Fruit fly (Drosophila melanogaster): ENCODE results near the gene Taf3.

DNA sequence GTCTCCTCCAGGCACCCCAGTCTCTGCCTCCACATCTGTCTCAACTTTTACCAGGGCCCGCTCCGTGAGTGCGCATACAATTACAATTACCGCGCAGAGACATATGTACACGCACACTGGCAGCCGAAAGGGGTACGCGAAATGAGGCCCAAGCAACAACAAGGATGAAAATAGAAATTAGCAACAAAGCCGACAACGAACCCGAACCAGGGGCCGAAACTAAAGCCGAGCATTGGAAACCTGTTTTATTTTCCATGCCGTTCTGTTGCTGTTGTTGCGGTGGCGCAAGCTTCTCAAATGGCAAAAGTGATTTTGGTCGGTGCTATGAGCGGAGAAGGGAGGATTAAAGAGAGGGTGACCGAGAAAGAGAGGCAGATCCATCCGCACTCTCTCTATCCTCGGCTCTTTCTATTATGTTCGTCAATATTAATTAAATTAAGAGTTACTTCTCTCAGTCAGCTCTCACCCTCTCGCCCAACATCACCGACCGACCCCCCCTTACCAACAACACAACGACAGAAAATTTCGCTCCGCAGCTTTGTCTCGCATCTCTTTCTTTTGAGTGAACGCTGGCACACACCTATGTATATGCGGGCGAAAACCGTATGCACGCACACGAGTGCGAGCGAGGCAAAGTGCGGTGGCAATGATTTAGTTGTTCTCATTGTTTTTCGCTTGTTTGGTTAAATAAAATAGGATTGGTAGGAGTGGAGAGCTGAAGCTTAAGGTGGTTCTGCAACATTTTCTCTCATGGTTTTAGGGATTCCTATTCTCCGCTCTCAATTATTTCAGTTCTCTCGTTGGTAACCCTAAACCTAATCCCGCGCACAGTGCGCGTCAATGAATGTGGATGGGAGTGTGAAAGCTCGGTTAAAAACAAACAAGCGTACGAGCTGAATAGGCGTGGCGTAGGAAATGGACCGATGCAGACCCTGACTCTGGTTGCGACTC, 40.9 kb upstream of the Taf3 start:
- TF ChIP-seq CG8478 (optimal IDR thresholded peaks at IDR 0.05) (no peak), CTCF (optimal IDR thresholded peaks at IDR 0.05) (no peak)

Measured in S2 (cell line).